Fruit fly (Drosophila melanogaster): ENCODE data around the gene Wnt6.

Wnt6 gene

dm6 chr2L:7396962-7397361 is 63.4 kb downstream of the Wnt6 start (continued):
- TF ChIP-seq CG4318 (GFP tag; optimal IDR thresholded peaks at IDR 0.05) (peak; percentile 33), svp (GFP tag) (peak; percentile 88), CG8119 (GFP tag; IDR thresholded peaks at IDR 0.05) (peak; percentile 58; the same call in 2 of the 3 replicates), CG10631 (GFP tag; optimal IDR thresholded peaks at IDR 0.05) (peak; percentile 65), Blimp-1 (GFP tag; optimal IDR thresholded peaks at IDR 0.05) (peak; percentile 23), spab (GFP tag; optimal IDR thresholded peaks at IDR 0.05) (peak; percentile 74), CG7368 (GFP tag; optimal IDR thresholded peaks at IDR 0.05) (peak; percentile 71), eg (GFP tag; IDR thresholded peaks at IDR 0.05) (peak; percentile 79), CG6854 (GFP tag; optimal IDR thresholded peaks at IDR 0.05) (peak; percentile 9), CG3919 (GFP tag; optimal IDR thresholded peaks at IDR 0.05) (peak; percentile 62), net (GFP tag; optimal IDR thresholded peaks at IDR 0.05) (peak; percentile 65), Sox15 (GFP tag; optimal IDR thresholded peaks at IDR 0.05) (peak; percentile 58), ss (GFP tag; optimal IDR thresholded peaks at IDR 0.05) (peak; percentile 16 to 61), CG8319 (GFP tag; optimal IDR thresholded peaks at IDR 0.05) (peak; percentile 78), CG8632 (GFP tag; optimal IDR thresholded peaks at IDR 0.05) (peak; percentile 53), Smox (GFP tag; optimal IDR thresholded peaks at IDR 0.05) (peak; percentile 66), CG31627 (GFP tag; optimal IDR thresholded peaks at IDR 0.05) (peak; percentile 72), vri (GFP tag; optimal IDR thresholded peaks at IDR 0.05) (peak; percentile 47), CG9139 (GFP tag; optimal IDR thresholded peaks at IDR 0.05) (peak; percentile 54), CG34406 (GFP tag; optimal IDR thresholded peaks at IDR 0.05) (peak; percentile 62), CG15336 (GFP tag; IDR thresholded peaks at IDR 0.05) (peak; percentile 52; the same call in 1 of the 2 replicates), acj6 (GFP tag; optimal IDR thresholded peaks at IDR 0.05) (peak; percentile 70), Gug (GFP tag; IDR thresholded peaks at IDR 0.05) (peak; percentile 74), Eip78C (GFP tag) (peak; percentile 87)

dm6 chr2L:7397746-7398145 is 64.2 kb downstream of the Wnt6 start:
- TF ChIP-seq CG11762 (GFP tag; optimal IDR thresholded peaks at IDR 0.05; ENCODE audit: insufficient read depth) (no peak), CG1621 (tag; optimal IDR thresholded peaks at IDR 0.05) (no peak), salr (GFP tag; optimal IDR thresholded peaks at IDR 0.05) (no peak), CG3032 (tag; optimal IDR thresholded peaks at IDR 0.05) (no peak), OdsH (GFP tag; optimal IDR thresholded peaks at IDR 0.05) (no peak), dac (GFP tag; optimal IDR thresholded peaks at IDR 0.05) (no peak), CG11902 (GFP tag; optimal IDR thresholded peaks at IDR 0.05) (no peak), CG8119 (GFP tag; IDR thresholded peaks at IDR 0.05) (no peak), CG8632 (GFP tag; optimal IDR thresholded peaks at IDR 0.05) (no peak), CG6276 (GFP tag; optimal IDR thresholded peaks at IDR 0.05) (no peak), Met (GFP tag; optimal IDR thresholded peaks at IDR 0.05) (no peak), CG11294 (GFP tag; IDR thresholded peaks at IDR 0.05) (no peak), Hr38 (GFP tag; optimal IDR thresholded peaks at IDR 0.05) (no peak), Hr39 (GFP tag; optimal IDR thresholded peaks at IDR 0.05) (no peak), Blimp-1 (GFP tag; optimal IDR thresholded peaks at IDR 0.05) (no peak), CG7368 (GFP tag; optimal IDR thresholded peaks at IDR 0.05) (no peak), CG15336 (GFP tag; IDR thresholded peaks at IDR 0.05) (no peak), Ets96B (tag; optimal IDR thresholded peaks at IDR 0.05) (no peak)

dm6 chr2L:7398528-7398927 is 65.0 kb downstream of the Wnt6 start, which contains the start of gene CG5160:
TSS of gene CG5160 (minus strand) at chr2L:7398750.
- TF ChIP-seq CG6808 (GFP tag; optimal IDR thresholded peaks at IDR 0.05), result no peak
- no peak for TF ChIP-seq Eip78C (GFP tag)

- no peak for TF ChIP-seq fd59A (GFP tag; optimal IDR thresholded peaks at IDR 0.05)
Observed at dm6 chr2L:7401025-7401424, 67.5 kb downstream of the Wnt6 start, which contains the start of gene CG5171. TSS of gene CG5171 (plus strand) at chr2L:7401335.
